Worm (Caenorhabditis elegans) whole organism, L2 larva: ENCODE results near the gene irld-33.

Source experiments
- F13H6.1 ChIP-seq: sonication (generic microtip); optimal IDR thresholded peaks from 2 replicates; lab custom pipeline; 2016; ENCODE audit warnings: missing genetic modification characterization, missing compliant biosample characterization
- R02D3.7 ChIP-seq: fragments of 150-350 bp; optimal IDR thresholded peaks from 2 replicates; lab custom pipeline; 2014; ENCODE audit warnings: missing biosample characterization, missing genetic modification characterization
- Y55F3AM.14 ChIP-seq: fragments of 200-800 bp; sonication (Bioruptor generic); optimal IDR thresholded peaks from 2 replicates; lab custom pipeline; 2018; ENCODE audit warnings: mild to moderate bottlenecking, missing genetic modification characterization, missing compliant biosample characterization
- ZK546.5 ChIP-seq: sonication (generic microtip); optimal IDR thresholded peaks from 2 replicates; lab custom pipeline; 2017; ENCODE audit warnings: missing biosample characterization, missing genetic modification characterization
- alr-1 ChIP-seq: fragments of 150-350 bp; optimal IDR thresholded peaks from 2 replicates; lab custom pipeline; 2014; ENCODE audit warnings: missing biosample characterization, missing genetic modification characterization
- aly-2 ChIP-seq: fragments of 150-350 bp; optimal IDR thresholded peaks from 2 replicates; lab custom pipeline; 2014; ENCODE audit warnings: missing biosample characterization, missing genetic modification characterization
- ama-1 ChIP-seq: fragments of 150-350 bp; optimal IDR thresholded peaks from 2 replicates; lab custom pipeline; 2018; ENCODE audit warnings: inconsistent platforms
- blmp-1 ChIP-seq: sonication (generic microtip); optimal IDR thresholded peaks from 2 replicates; lab custom pipeline; 2017; ENCODE audit warnings: missing genetic modification characterization, mild to moderate bottlenecking, missing compliant biosample characterization, antibody characterized with exemption, moderate library complexity; ENCODE audit not compliant: insufficient read depth
- ceh-16 ChIP-seq: fragments of 150-350 bp; optimal IDR thresholded peaks from 2 replicates; lab custom pipeline; 2014; ENCODE audit warnings: missing biosample characterization, missing genetic modification characterization
- ceh-82 ChIP-seq: fragments of 150-350 bp; optimal IDR thresholded peaks from 2 replicates; lab custom pipeline; 2014; ENCODE audit warnings: missing biosample characterization, missing genetic modification characterization
- crh-2 ChIP-seq: sonication (generic microtip); optimal IDR thresholded peaks from 2 replicates; lab custom pipeline; 2017; ENCODE audit warnings: missing biosample characterization, missing genetic modification characterization
- egl-27 ChIP-seq: sonication (generic microtip); optimal IDR thresholded peaks from 3 replicates; lab custom pipeline; 2017; ENCODE audit warnings: missing biosample characterization, missing genetic modification reagents, missing genetic modification characterization
- elt-1 ChIP-seq: fragments of 150-350 bp; optimal IDR thresholded peaks from 2 replicates; lab custom pipeline; 2014; ENCODE audit warnings: missing biosample characterization, missing genetic modification characterization
- elt-3 ChIP-seq: sonication (generic microtip); optimal IDR thresholded peaks from 2 replicates; lab custom pipeline; 2017; ENCODE audit warnings: missing biosample characterization, missing genetic modification characterization
- gmeb-1 ChIP-seq: fragments of 150-350 bp; optimal IDR thresholded peaks from 2 replicates; lab custom pipeline; 2014; ENCODE audit warnings: missing biosample characterization, missing genetic modification characterization
- lin-13 ChIP-seq: fragments of 150-350 bp; optimal IDR thresholded peaks from 2 replicates; lab custom pipeline; 2014; ENCODE audit warnings: missing biosample characterization, missing genetic modification reagents, missing genetic modification characterization
- lin-39 ChIP-seq: fragments of 150-350 bp; optimal IDR thresholded peaks from 2 replicates; lab custom pipeline; 2014; ENCODE audit warnings: missing biosample characterization, missing genetic modification reagents, missing genetic modification characterization
- lsy-2 ChIP-seq, 2 experiments: fragments of 150-350 bp in 1 of 2; sonication (generic microtip) in 1 of 2; optimal IDR thresholded peaks; 2 replicates each; lab custom pipeline; 2014 to 2017; ENCODE audit warnings: missing biosample characterization in 2 of 2, missing genetic modification characterization in 2 of 2
- mab-5 ChIP-seq: fragments of 150-350 bp; optimal IDR thresholded peaks from 2 replicates; lab custom pipeline; 2014; ENCODE audit warnings: missing biosample characterization, missing genetic modification characterization
- mbf-1 ChIP-seq: sonication (generic microtip); optimal IDR thresholded peaks from 2 replicates; lab custom pipeline; 2017; ENCODE audit warnings: missing biosample characterization, missing genetic modification characterization
- nhr-10 ChIP-seq: sonication (generic microtip); optimal IDR thresholded peaks from 2 replicates; lab custom pipeline; 2017; ENCODE audit warnings: missing biosample characterization, missing genetic modification characterization
- nhr-12 ChIP-seq: fragments of 150-350 bp; optimal IDR thresholded peaks from 2 replicates; lab custom pipeline; 2014; ENCODE audit warnings: missing biosample characterization, missing genetic modification characterization
- nhr-129 ChIP-seq: fragments of 150-350 bp; optimal IDR thresholded peaks from 2 replicates; lab custom pipeline; 2014; ENCODE audit warnings: missing biosample characterization, missing genetic modification characterization
- nhr-21 ChIP-seq: fragments of 150-350 bp; optimal IDR thresholded peaks from 2 replicates; lab custom pipeline; 2014; ENCODE audit warnings: missing biosample characterization, missing genetic modification characterization
- nhr-23 ChIP-seq: fragments of 150-350 bp; optimal IDR thresholded peaks from 2 replicates; lab custom pipeline; 2014; ENCODE audit warnings: missing biosample characterization, missing genetic modification reagents, missing genetic modification characterization
- nhr-237 ChIP-seq: fragments of 150-350 bp; optimal IDR thresholded peaks from 2 replicates; lab custom pipeline; 2014; ENCODE audit warnings: missing biosample characterization, missing genetic modification characterization
- nhr-25 ChIP-seq: fragments of 150-350 bp; sonication (generic microtip); optimal IDR thresholded peaks from 3 replicates; lab custom pipeline; 2014; ENCODE audit warnings: missing biosample characterization, missing genetic modification characterization
- nhr-6 ChIP-seq: fragments of 150-350 bp; optimal IDR thresholded peaks from 2 replicates; lab custom pipeline; 2014; ENCODE audit warnings: missing biosample characterization, missing genetic modification characterization
- nhr-77 ChIP-seq: fragments of 150-350 bp; optimal IDR thresholded peaks from 2 replicates; lab custom pipeline; 2014; ENCODE audit warnings: missing biosample characterization, missing genetic modification characterization
- peb-1 ChIP-seq: fragments of 150-350 bp; optimal IDR thresholded peaks from 2 replicates; lab custom pipeline; 2014; ENCODE audit warnings: missing biosample characterization, missing genetic modification characterization
- sem-4 ChIP-seq: fragments of 150-350 bp; optimal IDR thresholded peaks from 2 replicates; lab custom pipeline; 2014; ENCODE audit warnings: missing biosample characterization, missing genetic modification reagents, missing genetic modification characterization
- sma-9 ChIP-seq, 2 experiments: fragments of 150-350 bp in 1 of 2; sonication (generic microtip) in 1 of 2; optimal IDR thresholded peaks; 2 replicates each; lab custom pipeline; 2014 to 2016; ENCODE audit warnings: missing genetic modification characterization in 2 of 2, mild to moderate bottlenecking in 1 of 2, missing biosample characterization in 1 of 2, missing compliant biosample characterization in 1 of 2, missing genetic modification reagents in 1 of 2, moderate library complexity in 1 of 2
- snpc-4 ChIP-seq: fragments of 150-350 bp; optimal IDR thresholded peaks from 2 replicates; lab custom pipeline; 2014; ENCODE audit warnings: missing biosample characterization, missing genetic modification characterization
- unc-39 ChIP-seq: fragments of 150-350 bp; optimal IDR thresholded peaks from 2 replicates; lab custom pipeline; 2014; ENCODE audit warnings: missing biosample characterization, missing genetic modification characterization
- unc-55 ChIP-seq: fragments of 150-350 bp; sonication (generic microtip); optimal IDR thresholded peaks from 3 replicates; lab custom pipeline; 2014; ENCODE audit warnings: missing biosample characterization, missing genetic modification reagents, missing genetic modification characterization
- unc-62 ChIP-seq: fragments of 150-350 bp; optimal IDR thresholded peaks from 2 replicates; lab custom pipeline; 2014; ENCODE audit warnings: missing biosample characterization, missing genetic modification reagents, missing genetic modification characterization
- zag-1 ChIP-seq: fragments of 150-350 bp; optimal IDR thresholded peaks from 2 replicates; lab custom pipeline; 2014; ENCODE audit warnings: missing biosample characterization, missing genetic modification characterization
- ztf-1 ChIP-seq: fragments of 200-800 bp; sonication (Bioruptor generic); conservative IDR thresholded peaks from 2 replicates; pipeline ENCODE4 v1.3.6; 2022; ENCODE audit warnings: missing genetic modification characterization, missing compliant biosample characterization
- ztf-4 ChIP-seq: fragments of 150-350 bp; optimal IDR thresholded peaks from 2 replicates; lab custom pipeline; 2014; ENCODE audit warnings: missing biosample characterization, missing genetic modification characterization

irld-33 gene

DNA sequence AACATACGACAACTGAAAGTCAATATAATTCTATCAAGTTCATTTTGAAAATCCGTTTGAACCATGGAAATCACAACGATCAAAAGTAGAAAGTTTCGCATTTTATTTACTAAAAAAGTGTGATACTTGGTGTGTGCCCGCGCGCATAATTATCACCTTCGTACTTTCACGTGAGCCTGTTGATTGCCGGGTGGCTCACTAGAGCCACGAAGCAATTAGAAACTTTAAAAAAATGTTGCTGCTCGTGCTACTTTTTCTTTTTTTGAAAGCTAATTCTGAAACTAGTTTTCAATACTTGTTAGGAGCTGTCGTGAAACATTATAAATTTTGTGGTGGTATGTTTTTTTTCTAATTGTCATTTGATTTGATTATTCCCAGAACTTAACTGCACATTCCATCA, at the start of gene irld-33, which contains the start of gene irld-9:
Gene irld-33 (plus strand): TSS at position 209 of the 400 bp plus-strand sequence.
Gene irld-9 (minus strand): TSS at position 101 of the 400 bp plus-strand sequence.
- TF ChIP-seq R02D3.7 (tag; lab: Kevin White, UChicago): no peak
- no peak for TF ChIP-seq ztf-4 (tag; lab: Kevin White, UChicago)
- no peak for TF ChIP-seq nhr-21
- TF ChIP-seq lin-13 (GFP tag; lab: Kevin White, UChicago): no peak
- no peak for TF ChIP-seq nhr-23 (tag; lab: Kevin White, UChicago)
- TF ChIP-seq nhr-10 (tag; lab: Kevin White, UChicago): no peak
- TF ChIP-seq ceh-82 (tag; lab: Kevin White, UChicago): no peak
- TF ChIP-seq sem-4 (tag; lab: Kevin White, UChicago): no peak
- TF ChIP-seq elt-3 (tag; lab: Kevin White, UChicago): no peak
- no peak for TF ChIP-seq lsy-2 (tag; optimal IDR thresholded peaks at IDR 0.05; lab: Kevin White, UChicago)
- no peak for TF ChIP-seq elt-1 (tag; lab: Kevin White, UChicago)
- TF ChIP-seq nhr-237 (tag; lab: Kevin White, UChicago): no peak
- TF ChIP-seq unc-62 (GFP tag; lab: Kevin White, UChicago): no peak
- TF ChIP-seq ZK546.5: no peak
- no peak for TF ChIP-seq nhr-129 (tag; lab: Kevin White, UChicago)
- no peak for TF ChIP-seq F13H6.1 (tag; lab: Kevin White, UChicago)
- TF ChIP-seq blmp-1 (tag; lab: Kevin White, UChicago): no peak
- no peak for TF ChIP-seq snpc-4 (tag; lab: Kevin White, UChicago)
- no peak for TF ChIP-seq zag-1
- no peak for TF ChIP-seq gmeb-1

DNA sequence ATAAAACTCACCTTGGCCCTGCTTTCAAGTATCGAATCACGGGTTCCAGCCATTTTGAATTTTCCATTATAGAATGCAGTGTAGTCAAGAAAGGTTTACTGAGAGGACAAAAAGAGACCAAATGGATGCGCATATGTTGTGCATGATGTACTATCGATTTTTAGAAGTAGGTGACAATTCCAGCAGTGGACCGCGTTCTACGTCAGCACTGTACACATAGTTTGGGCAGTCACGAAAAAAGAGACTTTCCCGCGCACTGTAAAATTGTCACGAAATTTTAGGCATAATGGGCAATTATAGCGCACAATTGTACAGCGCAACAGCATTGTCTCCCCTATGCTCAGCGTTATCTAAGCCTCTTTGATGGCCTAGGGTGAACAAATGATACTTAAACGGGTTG, 47.8 kb upstream of the irld-33 start, which contains the start of gene fbxc-22:
Gene fbxc-22 (minus strand): TSS at position 101 of the 400 bp plus-strand sequence.
- TF ChIP-seq ztf-1 (GFP tag; lab: Robert Waterston, UW) (no peak), nhr-77 (no peak), Y55F3AM.14 (GFP tag; lab: Kevin White, UChicago) (no peak), mab-5 (tag; lab: Kevin White, UChicago) (no peak), unc-55 (GFP tag; lab: Kevin White, UChicago) (no peak)

DNA sequence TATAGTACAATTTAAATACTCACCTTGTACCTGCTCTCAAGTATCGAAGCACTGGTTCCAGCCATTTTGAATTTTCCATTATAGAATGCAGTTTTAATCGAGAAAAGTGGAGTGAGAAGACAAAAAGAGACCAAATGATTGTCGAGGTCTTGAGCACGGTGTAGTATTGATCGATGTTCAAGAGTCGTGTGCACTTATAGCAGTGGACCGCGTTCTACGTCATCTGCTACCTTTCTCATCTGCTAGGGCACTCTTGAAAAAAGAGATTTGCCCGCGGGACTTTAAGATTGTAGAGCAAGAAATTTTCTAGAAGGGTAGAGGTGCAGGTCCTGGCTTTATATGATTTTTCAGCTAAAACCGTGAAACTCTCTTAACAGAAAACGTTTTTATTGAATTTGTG, 46.0 kb upstream of the irld-33 start, which contains the start of gene fbxc-21:
Gene fbxc-21 (minus strand): TSS at position 101 of the 400 bp plus-strand sequence.
- TF ChIP-seq unc-39 (tag; lab: Kevin White, UChicago) (no peak), alr-1 (no peak), lin-13 (GFP tag; lab: Kevin White, UChicago) (no peak), nhr-6 (tag; lab: Kevin White, UChicago) (no peak), egl-27 (no peak), zag-1 (no peak), mbf-1 (no peak), ama-1 (lab: Kevin White, UChicago) (no peak), lin-39 (tag; lab: Kevin White, UChicago) (no peak), nhr-23 (tag; lab: Kevin White, UChicago) (no peak), sma-9 (GFP tag; optimal IDR thresholded peaks at IDR 0.05; lab: Kevin White, UChicago) (no peak), sma-9 (tag; optimal IDR thresholded peaks at IDR 0.05; lab: Kevin White, UChicago) (no peak), nhr-10 (tag; lab: Kevin White, UChicago) (no peak), unc-62 (GFP tag; lab: Kevin White, UChicago) (no peak), blmp-1 (tag; lab: Kevin White, UChicago) (no peak)

DNA sequence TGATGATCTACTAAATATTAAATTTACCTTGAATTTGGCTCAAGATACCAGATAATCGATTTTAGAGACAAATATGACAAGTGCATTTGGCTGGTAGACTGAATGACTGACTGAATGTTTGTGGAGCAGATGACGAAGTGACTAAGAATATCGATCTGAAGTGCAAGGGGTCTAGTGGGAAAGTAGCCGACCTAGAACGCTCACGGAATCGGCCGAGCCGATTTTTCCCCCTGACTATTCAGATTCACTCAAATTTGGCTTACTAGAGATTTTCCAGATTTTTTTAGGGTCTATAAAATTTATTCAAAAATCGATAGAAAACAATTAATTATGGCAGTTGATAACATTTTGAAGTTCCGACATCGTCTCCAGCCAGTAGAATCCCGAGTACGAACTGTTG, 44.3 kb upstream of the irld-33 start, which contains the start of gene fbxc-26:
Gene fbxc-26 (minus strand): TSS at position 101 of the 400 bp plus-strand sequence.
- TF ChIP-seq crh-2 (tag; lab: Kevin White, UChicago) (no peak), ZK546.5 (no peak)

ce11 chrII:1695861-1696260, 43.0 kb upstream of the irld-33 start, which contains the start of gene F58E1.13:
TSS of gene F58E1.13 (minus strand) at chrII:1695872.
- TF ChIP-seq ztf-4 (tag; lab: Kevin White, UChicago): no peak
- TF ChIP-seq nhr-12 (tag; lab: Kevin White, UChicago): no peak
- TF ChIP-seq unc-62 (GFP tag; lab: Kevin White, UChicago): no peak
- no peak for TF ChIP-seq peb-1 (tag; lab: Kevin White, UChicago)
- no peak for TF ChIP-seq gmeb-1
- TF ChIP-seq ceh-16: no peak
- no peak for TF ChIP-seq nhr-237 (tag; lab: Kevin White, UChicago)
- TF ChIP-seq F13H6.1 (tag; lab: Kevin White, UChicago): no peak
- no peak for TF ChIP-seq egl-27
- TF ChIP-seq nhr-6 (tag; lab: Kevin White, UChicago): no peak
- no peak for TF ChIP-seq nhr-129 (tag; lab: Kevin White, UChicago)
- TF ChIP-seq aly-2 (tag; lab: Kevin White, UChicago): no peak
- TF ChIP-seq zag-1: no peak
- no peak for TF ChIP-seq ceh-82 (tag; lab: Kevin White, UChicago)
- TF ChIP-seq mab-5 (tag; lab: Kevin White, UChicago): no peak
- TF ChIP-seq ama-1 (lab: Kevin White, UChicago): no peak
- no peak for TF ChIP-seq nhr-25 (tag; lab: Kevin White, UChicago)
- TF ChIP-seq ZK546.5: no peak
- no peak for TF ChIP-seq nhr-77
